Worm (Caenorhabditis elegans): ENCODE data around the gene scrm-3.

DNA sequence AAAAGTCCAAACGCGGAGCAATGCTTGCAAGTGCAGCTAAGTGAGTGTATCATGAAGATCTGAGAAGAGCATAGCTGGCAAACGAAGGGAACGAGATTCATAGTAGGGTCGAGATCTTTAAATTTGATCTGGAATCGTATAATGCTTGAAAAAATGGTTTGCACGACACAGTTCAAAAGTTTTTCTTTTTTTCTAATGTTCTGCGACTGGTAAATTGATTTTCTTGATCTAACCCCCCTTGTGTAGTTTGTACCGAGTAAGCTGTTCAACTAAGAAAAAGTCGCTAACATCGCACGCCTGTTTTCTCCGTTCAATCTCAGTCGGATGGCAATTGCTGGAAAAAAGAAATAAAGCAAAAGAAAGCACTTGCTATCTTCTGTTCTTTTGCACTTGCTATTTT is 36.6 kb downstream of the scrm-3 start, which contains the start of gene C17B7.14:
- TF ChIP-seq ZK546.5 (tag; optimal IDR thresholded peaks at IDR 0.05): no peak
- TF ChIP-seq nhr-11 (tag; optimal IDR thresholded peaks at IDR 0.05): no peak
- TF ChIP-seq aly-2 (tag; optimal IDR thresholded peaks at IDR 0.05): no peak
- TF ChIP-seq lin-39 (tag; optimal IDR thresholded peaks at IDR 0.05): no peak
- TF ChIP-seq ama-1 (optimal IDR thresholded peaks at IDR 0.05): no peak
- no peak for TF ChIP-seq lin-13 (GFP tag; optimal IDR thresholded peaks at IDR 0.05)
- no peak for TF ChIP-seq mbf-1 (tag; optimal IDR thresholded peaks at IDR 0.05)
- TF ChIP-seq blmp-1 (tag; optimal IDR thresholded peaks at IDR 0.05; ENCODE audit: insufficient read depth): no peak
